Fruit fly (Drosophila melanogaster): Measurements from ENCODE around the gene CG42374.

The CG42374 gene

DNA sequence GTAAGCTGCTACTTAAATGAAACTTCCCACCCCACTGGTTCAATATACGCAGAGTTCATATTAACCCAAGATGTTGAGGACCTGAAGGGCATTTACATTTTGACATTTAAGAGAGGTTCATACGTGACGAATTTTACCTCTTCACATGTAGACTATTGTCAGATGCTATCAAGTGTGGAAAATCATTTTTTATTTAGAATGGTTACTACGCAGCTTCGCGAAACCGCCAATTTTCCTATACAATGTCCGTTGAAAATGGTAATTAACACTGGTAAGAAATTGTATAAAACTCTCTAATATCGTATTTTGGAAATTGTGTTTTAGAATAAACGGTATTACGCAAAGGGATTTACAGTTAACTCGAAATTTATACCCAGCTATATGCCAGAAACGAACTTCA is 27.0 kb upstream of the CG42374 start:
- TF ChIP-seq CG12768 (GFP tag; optimal IDR thresholded peaks at IDR 0.05): no peak

DNA sequence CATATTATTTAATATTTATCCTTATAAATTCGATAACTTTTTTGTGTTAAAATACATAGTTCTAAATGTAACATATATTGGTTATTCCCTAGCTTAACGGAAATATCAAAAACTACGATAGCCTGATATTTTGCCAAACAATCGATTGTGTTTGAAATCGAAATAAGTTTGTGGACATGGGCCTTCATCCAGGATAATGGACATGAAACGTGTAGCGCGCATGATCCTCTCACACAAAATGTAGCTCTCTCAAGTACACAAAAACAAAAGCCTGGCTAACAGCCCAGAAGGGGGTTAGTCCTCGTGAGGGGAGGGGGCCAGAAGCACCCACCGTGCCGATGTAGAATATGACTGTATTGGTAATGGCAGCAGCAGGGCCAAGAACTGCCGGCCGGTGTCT is 25.8 kb upstream of the CG42374 start:
- TF ChIP-seq CG14711 (tag; optimal IDR thresholded peaks at IDR 0.05) (no peak), Mnt (GFP tag; optimal IDR thresholded peaks at IDR 0.05) (no peak), Hr96 (GFP tag; optimal IDR thresholded peaks at IDR 0.05) (no peak), CG1620 (GFP tag; optimal IDR thresholded peaks at IDR 0.05) (no peak), cic (GFP tag; optimal IDR thresholded peaks at IDR 0.05) (no peak), CG33017 (tag; optimal IDR thresholded peaks at IDR 0.05) (no peak), kay (GFP tag; ENCODE audit: borderline replicate concordance) (no peak), tj (GFP tag; optimal IDR thresholded peaks at IDR 0.05) (no peak), CG7101 (tag; optimal IDR thresholded peaks at IDR 0.05) (no peak), ovo (GFP tag; optimal IDR thresholded peaks at IDR 0.05) (no peak), CG5204 (GFP tag; optimal IDR thresholded peaks at IDR 0.05) (no peak), toe (GFP tag; optimal IDR thresholded peaks at IDR 0.05) (no peak), CG11617 (GFP tag; optimal IDR thresholded peaks at IDR 0.05) (no peak), bab1 (GFP tag; optimal IDR thresholded peaks at IDR 0.05) (no peak), Clk (GFP tag; optimal IDR thresholded peaks at IDR 0.05) (no peak), CG12768 (GFP tag; optimal IDR thresholded peaks at IDR 0.05) (no peak), CG7045 (GFP tag; optimal IDR thresholded peaks at IDR 0.05) (no peak), pad (GFP tag; optimal IDR thresholded peaks at IDR 0.05) (no peak), Crg-1 (GFP tag; optimal IDR thresholded peaks at IDR 0.05) (no peak), cnc (optimal IDR thresholded peaks at IDR 0.05) (no peak)

DNA sequence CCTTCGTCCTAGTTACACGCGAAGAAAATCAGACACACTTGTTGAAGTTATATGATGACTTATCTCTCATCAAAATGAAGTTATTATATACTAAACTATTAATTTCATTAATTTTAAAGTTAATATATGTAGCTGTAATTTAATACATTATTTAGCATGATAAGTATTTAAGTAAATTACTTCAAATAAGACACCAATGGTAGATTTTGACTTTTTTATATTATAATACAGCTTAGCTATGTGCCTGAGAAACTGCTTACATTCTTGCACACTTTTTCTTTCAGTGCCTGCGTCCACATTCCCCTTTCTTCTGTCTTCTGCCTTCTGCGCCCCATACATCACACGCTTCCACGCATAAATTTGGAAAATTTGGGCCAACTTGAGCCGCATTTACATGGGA is 11.9 kb upstream of the CG42374 start:
- TF ChIP-seq CG7045 (GFP tag; optimal IDR thresholded peaks at IDR 0.05): no peak
- TF ChIP-seq Hr96 (GFP tag; optimal IDR thresholded peaks at IDR 0.05): no peak
- TF ChIP-seq CG7101 (tag; optimal IDR thresholded peaks at IDR 0.05): no peak
- no peak for TF ChIP-seq Clk (GFP tag; optimal IDR thresholded peaks at IDR 0.05)
- TF ChIP-seq toe (GFP tag; optimal IDR thresholded peaks at IDR 0.05): no peak
- no peak for TF ChIP-seq kay (GFP tag; ENCODE audit: borderline replicate concordance)
- TF ChIP-seq cnc (optimal IDR thresholded peaks at IDR 0.05): no peak
- no peak for TF ChIP-seq CG5204 (GFP tag; optimal IDR thresholded peaks at IDR 0.05)
- no peak for TF ChIP-seq CG11617 (GFP tag; optimal IDR thresholded peaks at IDR 0.05)
- TF ChIP-seq Crg-1 (GFP tag; optimal IDR thresholded peaks at IDR 0.05): no peak
- no peak for TF ChIP-seq cic (GFP tag; optimal IDR thresholded peaks at IDR 0.05)
- no peak for TF ChIP-seq ovo (GFP tag; optimal IDR thresholded peaks at IDR 0.05)
- no peak for TF ChIP-seq CG14711 (tag; optimal IDR thresholded peaks at IDR 0.05)
- no peak for TF ChIP-seq tj (GFP tag; optimal IDR thresholded peaks at IDR 0.05)

DNA sequence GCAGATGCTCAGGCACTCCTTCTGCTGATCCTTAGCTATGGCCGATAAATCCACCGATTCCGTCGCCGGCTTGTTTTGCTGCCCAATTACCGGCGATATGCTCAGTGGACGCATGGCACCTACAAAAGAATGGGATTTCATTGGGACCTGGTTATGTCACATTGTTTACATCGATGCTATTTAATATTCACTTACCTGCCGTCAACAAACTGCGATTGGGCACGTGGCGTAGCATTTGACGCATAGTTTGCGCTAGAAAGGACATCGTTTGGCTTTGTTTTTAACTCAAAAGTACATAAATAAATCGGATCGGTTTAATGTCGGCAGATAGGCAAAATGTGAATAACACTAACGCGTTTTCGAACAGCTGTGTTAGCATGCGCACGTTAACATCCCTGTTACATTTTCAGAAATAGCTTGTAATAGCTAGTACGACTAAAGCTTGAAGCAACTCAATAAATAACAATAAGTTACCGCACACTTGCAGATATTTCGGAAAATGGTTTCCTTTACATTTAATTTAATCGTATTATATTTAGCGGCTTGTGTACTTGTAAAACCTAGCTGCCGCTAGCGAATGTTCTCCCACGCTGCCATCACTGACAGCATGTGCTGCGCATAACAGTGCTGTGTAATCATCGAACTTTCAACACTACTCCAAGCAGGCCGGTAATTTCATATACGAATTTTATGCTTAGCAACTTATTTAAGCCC is 8.7 kb upstream of the CG42374 start, which contains the start of the genes mRpL21 and rept:
Gene mRpL21 (minus strand): TSS at position 347 of the 714 bp plus-strand sequence.
Gene rept (plus strand): TSS at position 626 of the 714 bp plus-strand sequence.
- TF ChIP-seq kay (GFP tag; ENCODE audit: borderline replicate concordance) (no peak), CG11617 (GFP tag; optimal IDR thresholded peaks at IDR 0.05) (peak; percentile 61), CG14711 (tag; optimal IDR thresholded peaks at IDR 0.05) (peak; percentile 41), CG7045 (GFP tag; optimal IDR thresholded peaks at IDR 0.05) (peak; percentile 63), cnc (optimal IDR thresholded peaks at IDR 0.05) (no peak), tj (GFP tag; optimal IDR thresholded peaks at IDR 0.05) (peak; percentile 23), CG12768 (GFP tag; optimal IDR thresholded peaks at IDR 0.05) (peak; percentile 76), Clk (GFP tag; optimal IDR thresholded peaks at IDR 0.05) (no peak), Mnt (GFP tag; optimal IDR thresholded peaks at IDR 0.05) (peak; percentile 97), CG33017 (tag; optimal IDR thresholded peaks at IDR 0.05) (peak; percentile 54), bab1 (GFP tag; optimal IDR thresholded peaks at IDR 0.05) (peak; percentile 34), CG7101 (tag; optimal IDR thresholded peaks at IDR 0.05) (peak; percentile 74), pad (GFP tag; optimal IDR thresholded peaks at IDR 0.05) (peak; percentile 64), cic (GFP tag; optimal IDR thresholded peaks at IDR 0.05) (peak; percentile 19), Crg-1 (GFP tag; optimal IDR thresholded peaks at IDR 0.05) (peak; percentile 75), CG1620 (GFP tag; optimal IDR thresholded peaks at IDR 0.05) (peak; percentile 78), toe (GFP tag; optimal IDR thresholded peaks at IDR 0.05) (peak; percentile 73), ovo (GFP tag; optimal IDR thresholded peaks at IDR 0.05) (peak; percentile 48), CG5204 (GFP tag; optimal IDR thresholded peaks at IDR 0.05) (no peak), Hr96 (GFP tag; optimal IDR thresholded peaks at IDR 0.05) (peak; percentile 64)

DNA sequence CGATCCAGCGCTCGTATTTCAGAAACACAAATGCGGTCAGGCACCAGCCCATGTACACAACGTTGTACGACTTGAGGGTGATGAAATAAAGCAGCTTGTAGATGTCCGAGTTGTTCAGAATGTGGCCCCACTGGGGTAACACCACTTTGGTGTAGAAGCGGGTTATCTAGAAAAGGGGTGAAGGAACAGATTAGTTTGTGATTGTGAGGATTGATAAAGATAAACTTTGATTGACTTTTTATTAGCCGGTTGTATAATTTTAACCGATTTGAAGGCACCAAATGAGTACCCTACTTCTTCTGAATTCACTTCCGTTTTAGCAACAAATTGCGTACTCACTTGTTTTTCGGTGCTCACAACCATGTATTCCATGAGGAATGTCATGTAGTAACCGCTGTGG is 5.4 kb upstream of the CG42374 start:
- TF ChIP-seq cic (GFP tag; optimal IDR thresholded peaks at IDR 0.05) (peak; percentile 6), Crg-1 (GFP tag; optimal IDR thresholded peaks at IDR 0.05) (no peak)

DNA sequence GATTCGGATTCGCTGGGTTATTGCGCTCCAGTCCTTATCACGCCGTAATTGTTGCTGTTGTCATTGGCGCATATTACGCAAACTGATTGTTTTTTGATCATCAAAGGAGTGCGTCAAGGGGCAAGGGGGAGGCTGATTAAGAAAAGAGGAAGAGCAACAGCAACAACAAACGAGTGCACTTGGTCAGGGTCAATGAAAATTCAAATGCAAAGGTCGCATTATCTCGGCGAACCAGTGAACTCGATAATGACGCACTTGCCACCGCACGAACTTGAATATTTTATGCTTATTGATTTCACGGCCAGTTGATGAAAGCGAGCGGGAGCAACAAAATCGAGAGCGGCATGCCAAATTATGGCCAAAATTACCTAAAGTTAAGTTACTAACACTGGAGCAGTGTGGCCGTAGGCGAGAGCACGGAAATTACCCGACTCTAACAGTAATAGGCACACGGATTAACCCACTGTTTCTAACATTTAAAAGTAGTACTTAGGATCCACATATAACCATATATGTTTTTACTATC is 3.2 kb upstream of the CG42374 start, which contains the start of gene nes:
Gene nes (minus strand): TSS at position 402 of the 526 bp plus-strand sequence.
- peak; percentile 11 for TF ChIP-seq CG7045 (GFP tag; optimal IDR thresholded peaks at IDR 0.05)
- TF ChIP-seq Mnt (GFP tag; optimal IDR thresholded peaks at IDR 0.05): peak; percentile 72
- no peak for TF ChIP-seq CG33017 (tag; optimal IDR thresholded peaks at IDR 0.05)
- peak; percentile 29 for TF ChIP-seq Hr96 (GFP tag; optimal IDR thresholded peaks at IDR 0.05)
- TF ChIP-seq Clk (GFP tag; optimal IDR thresholded peaks at IDR 0.05): no peak
- TF ChIP-seq CG12768 (GFP tag; optimal IDR thresholded peaks at IDR 0.05): peak; percentile 45
- peak; percentile 48 for TF ChIP-seq tj (GFP tag; optimal IDR thresholded peaks at IDR 0.05)
- TF ChIP-seq bab1 (GFP tag; optimal IDR thresholded peaks at IDR 0.05): peak; percentile 26
- peak; percentile 8 for TF ChIP-seq CG14711 (tag; optimal IDR thresholded peaks at IDR 0.05)
- peak; percentile 92 for TF ChIP-seq cic (GFP tag; optimal IDR thresholded peaks at IDR 0.05)

Measured in whole organism, adult.